Worm (Caenorhabditis elegans) whole organism, mixed stage, embryonic: ENCODE results near the gene srz-91.

ENCODE experiments used
- bed-3 ChIP-seq: fragments of 200-800 bp; sonication (Bioruptor generic); optimal IDR thresholded peaks from 3 replicates; lab custom pipeline; 2018; ENCODE audit warnings: mild to moderate bottlenecking, missing genetic modification characterization, moderate library complexity, missing compliant biosample characterization
- elt-1 ChIP-seq: sonication (generic microtip); optimal IDR thresholded peaks from 2 replicates; lab custom pipeline; 2017; ENCODE audit warnings: missing genetic modification characterization, mild to moderate bottlenecking, missing compliant biosample characterization, antibody characterized with exemption, moderate library complexity, borderline replicate concordance; ENCODE audit not compliant: insufficient read depth
- ham-2 ChIP-seq: fragments of 200-800 bp; sonication (Bioruptor generic); optimal IDR thresholded peaks from 2 replicates; lab custom pipeline; 2018; ENCODE audit warnings: mild to moderate bottlenecking, missing genetic modification characterization, missing compliant biosample characterization
- mab-5 ChIP-seq: fragments of 150-350 bp; optimal IDR thresholded peaks from 2 replicates; lab custom pipeline; 2014; ENCODE audit warnings: missing biosample characterization, missing genetic modification characterization
- mep-1 ChIP-seq: fragments of 150-350 bp; optimal IDR thresholded peaks from 2 replicates; lab custom pipeline; 2017; ENCODE audit warnings: missing biosample characterization, missing genetic modification reagents, missing genetic modification characterization, inconsistent platforms
- nhr-12 ChIP-seq: fragments of 150-350 bp; optimal IDR thresholded peaks from 2 replicates; lab custom pipeline; 2014; ENCODE audit warnings: missing biosample characterization, missing genetic modification characterization
- nhr-2 ChIP-seq: fragments of 150-350 bp; optimal IDR thresholded peaks from 2 replicates; lab custom pipeline; 2014; ENCODE audit warnings: missing biosample characterization, missing genetic modification characterization
- nhr-237 ChIP-seq: fragments of 150-350 bp; optimal IDR thresholded peaks from 2 replicates; lab custom pipeline; 2014; ENCODE audit warnings: missing biosample characterization, missing genetic modification characterization
- nhr-28 ChIP-seq: fragments of 150-350 bp; optimal IDR thresholded peaks from 2 replicates; lab custom pipeline; 2014; ENCODE audit warnings: missing biosample characterization, missing genetic modification characterization
- nhr-76 ChIP-seq: sonication (generic microtip); optimal IDR thresholded peaks from 2 replicates; lab custom pipeline; 2017; ENCODE audit warnings: missing biosample characterization, missing genetic modification characterization
- sptf-1 ChIP-seq: sonication (generic microtip); optimal IDR thresholded peaks from 2 replicates; lab custom pipeline; 2017; ENCODE audit warnings: mild to moderate bottlenecking, missing genetic modification characterization, moderate library complexity, missing compliant biosample characterization
- unc-62 ChIP-seq: fragments of 150-350 bp; optimal IDR thresholded peaks from 2 replicates; lab custom pipeline; 2014; ENCODE audit warnings: missing biosample characterization, missing genetic modification reagents, missing genetic modification characterization

DNA sequence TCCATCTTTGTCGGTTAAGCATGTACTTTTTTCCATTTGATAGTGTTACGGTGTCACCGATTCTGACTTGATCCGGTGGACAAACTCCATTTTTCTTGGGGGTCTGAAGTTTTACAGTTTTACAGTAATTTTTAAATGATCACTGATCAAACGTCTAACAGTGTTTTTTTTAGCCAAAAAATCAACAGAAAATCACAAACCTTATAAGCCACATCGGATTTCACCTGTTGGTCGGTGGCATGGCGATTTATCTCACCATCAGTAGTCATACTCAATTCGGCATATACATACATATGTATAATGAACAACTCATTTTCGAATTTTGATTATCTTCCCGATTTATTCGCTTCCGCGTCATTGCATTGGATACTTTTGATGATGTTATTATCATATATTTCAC lies at the start of gene srz-91:
- TF ChIP-seq elt-1 (no peak), bed-3 (GFP tag; lab: Kevin White, UChicago) (no peak), nhr-28 (tag; lab: Kevin White, UChicago) (no peak), nhr-76 (tag; lab: Kevin White, UChicago) (no peak), sptf-1 (no peak), mab-5 (tag; lab: Kevin White, UChicago) (no peak), nhr-237 (no peak), nhr-12 (tag; lab: Kevin White, UChicago) (no peak), unc-62 (GFP tag; lab: Kevin White, UChicago) (no peak), ham-2 (GFP tag; lab: Kevin White, UChicago) (no peak), nhr-2 (no peak), mep-1 (tag; lab: Kevin White, UChicago) (no peak)
